Fruit fly (Drosophila melanogaster): Measurements from ENCODE around the gene bsk.

bsk gene

DNA sequence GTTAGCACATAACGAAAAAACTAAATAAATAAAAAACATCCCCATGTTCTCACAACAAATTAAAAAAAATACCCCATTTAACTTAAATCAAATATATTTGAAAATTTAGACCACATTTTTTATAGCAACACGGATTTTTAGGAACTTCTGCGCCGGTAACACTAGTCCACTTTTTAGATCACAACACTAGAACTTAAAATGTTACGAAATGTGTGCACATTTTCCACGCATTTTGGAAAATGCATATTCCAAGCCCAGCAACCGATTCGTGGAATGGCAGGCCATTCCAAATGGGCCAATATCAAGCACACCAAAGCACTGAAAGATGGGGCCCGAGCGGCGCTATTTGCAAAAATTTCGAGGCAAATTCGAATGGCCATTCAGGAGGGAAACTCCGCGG lies 18.4 kb upstream of the bsk start, which contains the start of gene CG4957:
CG4957 (plus strand) TSS at position 185 of the 400 bp plus-strand sequence.
- no peak for TF ChIP-seq toe (GFP tag; optimal IDR thresholded peaks at IDR 0.05)

dm6 chr2L:10266511-10266910 lies 16.2 kb upstream of the bsk start, which contains the start of gene CG4953:
TSS of gene CG4953 (plus strand) at chr2L:10266703.
- TF ChIP-seq Clk (GFP tag; optimal IDR thresholded peaks at IDR 0.05) (no peak), CG14711 (tag; optimal IDR thresholded peaks at IDR 0.05) (no peak), CG7101 (tag; optimal IDR thresholded peaks at IDR 0.05) (no peak), Mnt (GFP tag; optimal IDR thresholded peaks at IDR 0.05) (no peak), CG33017 (tag; optimal IDR thresholded peaks at IDR 0.05) (no peak), ovo (GFP tag; optimal IDR thresholded peaks at IDR 0.05) (no peak), toe (GFP tag; optimal IDR thresholded peaks at IDR 0.05) (no peak), CG5204 (GFP tag; optimal IDR thresholded peaks at IDR 0.05) (no peak), cic (GFP tag; optimal IDR thresholded peaks at IDR 0.05) (no peak), tj (GFP tag; optimal IDR thresholded peaks at IDR 0.05) (no peak), Hr96 (GFP tag; optimal IDR thresholded peaks at IDR 0.05) (no peak), CG12768 (GFP tag; optimal IDR thresholded peaks at IDR 0.05) (no peak), CG7045 (GFP tag; optimal IDR thresholded peaks at IDR 0.05) (no peak), CG11617 (GFP tag; optimal IDR thresholded peaks at IDR 0.05) (no peak), pad (GFP tag; optimal IDR thresholded peaks at IDR 0.05) (no peak), kay (GFP tag; ENCODE audit: borderline replicate concordance) (no peak)

- TF ChIP-seq CG11617 (GFP tag; optimal IDR thresholded peaks at IDR 0.05) (no peak), kay (GFP tag; ENCODE audit: borderline replicate concordance) (peak; percentile 41), CG14711 (tag; optimal IDR thresholded peaks at IDR 0.05) (peak; percentile 37), Hr96 (GFP tag; optimal IDR thresholded peaks at IDR 0.05) (no peak), CG7101 (tag; optimal IDR thresholded peaks at IDR 0.05) (peak; percentile 28), CG1620 (GFP tag; optimal IDR thresholded peaks at IDR 0.05) (no peak)
Observed at dm6 chr2L:10265129-10265528, 14.8 kb upstream of the bsk start, which contains the start of gene Mob3. TSS of gene Mob3 (plus strand) at chr2L:10265336.

DNA sequence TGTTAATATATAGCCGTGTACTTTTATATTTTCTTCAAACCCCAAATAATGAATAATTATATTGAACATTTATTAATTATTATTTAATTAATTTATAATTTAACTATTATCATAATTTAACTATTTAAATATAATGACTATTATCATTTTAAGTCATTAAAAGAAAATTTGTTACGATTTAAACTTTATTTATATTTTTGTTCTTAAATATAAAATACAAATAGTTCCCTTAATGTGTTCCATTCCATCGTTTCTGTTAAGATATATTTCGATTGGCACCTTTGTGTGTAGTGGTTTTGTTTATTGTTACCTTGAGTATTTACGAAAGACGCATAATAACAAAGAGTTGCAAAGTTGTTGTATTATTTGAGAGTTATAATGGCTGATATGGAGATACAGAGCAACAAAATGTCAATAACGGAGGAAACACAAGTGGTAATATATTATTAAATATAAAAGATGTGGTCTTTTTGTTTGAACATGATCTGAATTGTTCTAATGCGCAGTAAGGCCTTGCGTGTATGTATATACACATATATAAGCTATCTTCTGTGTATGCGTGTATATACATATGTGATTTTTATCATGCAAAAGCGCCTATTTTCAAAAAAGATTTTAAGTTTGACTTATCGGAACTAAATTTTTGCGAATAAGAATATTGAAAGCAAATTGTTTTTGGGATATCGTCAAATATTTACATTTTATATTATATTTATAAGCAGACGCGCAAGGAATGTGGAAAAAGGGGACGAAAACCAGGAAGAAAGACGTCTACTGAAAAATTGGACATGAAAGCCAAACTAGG lies 13.7 kb upstream of the bsk start, which contains the start of gene REPTOR-BP:
REPTOR-BP (plus strand) TSS at position 296 of the 805 bp plus-strand sequence.
- TF ChIP-seq CG33017 (tag; optimal IDR thresholded peaks at IDR 0.05): no peak
- TF ChIP-seq bab1 (GFP tag; optimal IDR thresholded peaks at IDR 0.05): peak; percentile 46
- no peak for TF ChIP-seq CG1620 (GFP tag; optimal IDR thresholded peaks at IDR 0.05)
- TF ChIP-seq toe (GFP tag; optimal IDR thresholded peaks at IDR 0.05): no peak
- peak; percentile 20 for TF ChIP-seq CG14711 (tag; optimal IDR thresholded peaks at IDR 0.05)
- TF ChIP-seq CG7101 (tag; optimal IDR thresholded peaks at IDR 0.05): no peak
- TF ChIP-seq tj (GFP tag; optimal IDR thresholded peaks at IDR 0.05): no peak
- TF ChIP-seq ovo (GFP tag; optimal IDR thresholded peaks at IDR 0.05): no peak
- TF ChIP-seq CG12768 (GFP tag; optimal IDR thresholded peaks at IDR 0.05): no peak
- TF ChIP-seq Clk (GFP tag; optimal IDR thresholded peaks at IDR 0.05): no peak
- TF ChIP-seq cnc (optimal IDR thresholded peaks at IDR 0.05): no peak
- no peak for TF ChIP-seq Hr96 (GFP tag; optimal IDR thresholded peaks at IDR 0.05)
- no peak for TF ChIP-seq Crg-1 (GFP tag; optimal IDR thresholded peaks at IDR 0.05)
- no peak for TF ChIP-seq Mnt (GFP tag; optimal IDR thresholded peaks at IDR 0.05)
- peak; percentile 75 for TF ChIP-seq kay (GFP tag; ENCODE audit: borderline replicate concordance)
- no peak for TF ChIP-seq CG5204 (GFP tag; optimal IDR thresholded peaks at IDR 0.05)
- TF ChIP-seq CG7045 (GFP tag; optimal IDR thresholded peaks at IDR 0.05): no peak
- TF ChIP-seq cic (GFP tag; optimal IDR thresholded peaks at IDR 0.05): no peak

dm6 chr2L:10263343-10263744 lies 13.0 kb upstream of the bsk start, which contains the start of gene Rsf1:
TSS of gene Rsf1 (minus strand) at chr2L:10263554.
- no peak for TF ChIP-seq kay (GFP tag; ENCODE audit: borderline replicate concordance)
- TF ChIP-seq Mnt (GFP tag; optimal IDR thresholded peaks at IDR 0.05): no peak
- TF ChIP-seq toe (GFP tag; optimal IDR thresholded peaks at IDR 0.05): no peak
- no peak for TF ChIP-seq CG12768 (GFP tag; optimal IDR thresholded peaks at IDR 0.05)
- no peak for TF ChIP-seq cic (GFP tag; optimal IDR thresholded peaks at IDR 0.05)
- TF ChIP-seq CG7045 (GFP tag; optimal IDR thresholded peaks at IDR 0.05): no peak
- TF ChIP-seq CG11617 (GFP tag; optimal IDR thresholded peaks at IDR 0.05): no peak
- no peak for TF ChIP-seq CG7101 (tag; optimal IDR thresholded peaks at IDR 0.05)
- no peak for TF ChIP-seq pad (GFP tag; optimal IDR thresholded peaks at IDR 0.05)
- no peak for TF ChIP-seq Clk (GFP tag; optimal IDR thresholded peaks at IDR 0.05)
- TF ChIP-seq Crg-1 (GFP tag; optimal IDR thresholded peaks at IDR 0.05): no peak
- no peak for TF ChIP-seq CG5204 (GFP tag; optimal IDR thresholded peaks at IDR 0.05)
- no peak for TF ChIP-seq CG1620 (GFP tag; optimal IDR thresholded peaks at IDR 0.05)
- no peak for TF ChIP-seq cnc (optimal IDR thresholded peaks at IDR 0.05)

- TF ChIP-seq CG33017 (tag; optimal IDR thresholded peaks at IDR 0.05): no peak
- no peak for TF ChIP-seq bab1 (GFP tag; optimal IDR thresholded peaks at IDR 0.05)
- no peak for TF ChIP-seq CG7101 (tag; optimal IDR thresholded peaks at IDR 0.05)
- no peak for TF ChIP-seq Crg-1 (GFP tag; optimal IDR thresholded peaks at IDR 0.05)
- peak; percentile 91 for TF ChIP-seq kay (GFP tag; ENCODE audit: borderline replicate concordance)
Observed at dm6 chr2L:10261774-10262173, 11.5 kb upstream of the bsk start.

Data from whole organism, adult.